Worm (Caenorhabditis elegans) whole organism, L1 larva: ENCODE data around the gene F49E12.7.

ENCODE experiments used
- Y116A8C.19 ChIP-seq: sonication (generic microtip); optimal IDR thresholded peaks from 2 replicates; lab custom pipeline; 2016; ENCODE audit warnings: missing compliant biosample characterization, missing genetic modification characterization, borderline replicate concordance
- aha-1 ChIP-seq: fragments of 150-350 bp; optimal IDR thresholded peaks from 2 replicates; lab custom pipeline; 2014; ENCODE audit warnings: missing biosample characterization, missing genetic modification characterization
- blmp-1 ChIP-seq: fragments of 150-350 bp; optimal IDR thresholded peaks from 2 replicates; lab custom pipeline; 2014; ENCODE audit warnings: missing biosample characterization, missing genetic modification characterization
- ceh-63 ChIP-seq: fragments of 200-800 bp; sonication (Bioruptor generic); optimal IDR thresholded peaks from 2 replicates; lab custom pipeline; 2018; ENCODE audit warnings: mild to moderate bottlenecking, missing genetic modification characterization, missing compliant biosample characterization
- ceh-88 ChIP-seq: fragments of 200-800 bp; sonication (Bioruptor generic); IDR thresholded peaks from 2 replicates; pipeline ENCODE4 v1.3.6; 2022; ENCODE audit warnings: missing genetic modification characterization, missing compliant biosample characterization
- ces-1 ChIP-seq: fragments of 150-350 bp; optimal IDR thresholded peaks from 2 replicates; lab custom pipeline; 2014; ENCODE audit warnings: missing biosample characterization, missing genetic modification reagents, missing genetic modification characterization
- dsc-1 ChIP-seq: sonication (generic microtip); optimal IDR thresholded peaks from 2 replicates; lab custom pipeline; 2016; ENCODE audit warnings: mild to moderate bottlenecking, missing genetic modification characterization, missing compliant biosample characterization
- efl-3 ChIP-seq: fragments of 200-800 bp; sonication (Bioruptor generic); optimal IDR thresholded peaks from 2 replicates; lab custom pipeline; 2018; ENCODE audit warnings: mild to moderate bottlenecking, missing genetic modification characterization, missing compliant biosample characterization
- elt-2 ChIP-seq: sonication (generic microtip); optimal IDR thresholded peaks from 2 replicates; lab custom pipeline; 2016; ENCODE audit warnings: missing genetic modification characterization, mild to moderate bottlenecking, inconsistent platforms, missing compliant biosample characterization, missing genetic modification reagents
- fkh-4 ChIP-seq: sonication (generic microtip); optimal IDR thresholded peaks from 2 replicates; lab custom pipeline; 2016; ENCODE audit warnings: missing compliant biosample characterization, missing genetic modification characterization, borderline replicate concordance
- fos-1 ChIP-seq: fragments of 150-350 bp; optimal IDR thresholded peaks from 2 replicates; lab custom pipeline; 2014; ENCODE audit warnings: missing biosample characterization, missing genetic modification characterization
- irx-1 ChIP-seq: sonication (generic microtip); optimal IDR thresholded peaks from 2 replicates; lab custom pipeline; 2016; ENCODE audit warnings: missing genetic modification characterization, missing compliant biosample characterization
- jun-1 ChIP-seq: fragments of 150-350 bp; optimal IDR thresholded peaks from 2 replicates; lab custom pipeline; 2014; ENCODE audit warnings: missing biosample characterization, missing genetic modification reagents, missing genetic modification characterization
- lin-13 ChIP-seq: fragments of 150-350 bp; optimal IDR thresholded peaks from 2 replicates; lab custom pipeline; 2014; ENCODE audit warnings: missing biosample characterization, missing genetic modification reagents, missing genetic modification characterization
- lin-14 ChIP-seq: fragments of 200-800 bp; sonication (Bioruptor generic); optimal IDR thresholded peaks from 2 replicates; lab custom pipeline; 2018; ENCODE audit warnings: mild to moderate bottlenecking, missing genetic modification characterization, moderate library complexity, missing compliant biosample characterization
- lin-15B ChIP-seq: fragments of 150-350 bp; sonication (generic microtip); optimal IDR thresholded peaks from 3 replicates; lab custom pipeline; 2014; ENCODE audit warnings: missing biosample characterization, missing genetic modification characterization
- lin-35 ChIP-seq, 2 experiments: fragments of 150-350 bp; optimal IDR thresholded peaks; 2 replicates each; lab custom pipeline; 2014; ENCODE audit warnings: missing biosample characterization in 2 of 2, missing genetic modification characterization in 2 of 2, missing genetic modification reagents in 2 of 2
- lin-39 ChIP-seq: fragments of 150-350 bp; optimal IDR thresholded peaks from 2 replicates; lab custom pipeline; 2014; ENCODE audit warnings: missing biosample characterization, missing genetic modification reagents, missing genetic modification characterization
- lsy-2 ChIP-seq, 2 experiments: fragments of 150-350 bp; optimal IDR thresholded peaks; 2 replicates each; lab custom pipeline; 2014; ENCODE audit warnings: missing biosample characterization in 2 of 2, missing genetic modification characterization in 2 of 2
- mdl-1 ChIP-seq, 2 experiments: fragments of 150-350 bp; optimal IDR thresholded peaks; 2 replicates each; lab custom pipeline; 2014 to 2017; ENCODE audit warnings: missing biosample characterization in 2 of 2, missing genetic modification characterization in 2 of 2, inconsistent platforms in 1 of 2
- mef-2 ChIP-seq: fragments of 150-350 bp; optimal IDR thresholded peaks from 2 replicates; lab custom pipeline; 2014; ENCODE audit warnings: missing biosample characterization, missing genetic modification characterization
- nhr-11 ChIP-seq: fragments of 150-350 bp; optimal IDR thresholded peaks from 2 replicates; lab custom pipeline; 2014; ENCODE audit warnings: missing biosample characterization, missing genetic modification characterization
- nhr-12 ChIP-seq: sonication (generic microtip); optimal IDR thresholded peaks from 2 replicates; lab custom pipeline; 2017; ENCODE audit warnings: missing biosample characterization, missing genetic modification characterization
- nhr-47 ChIP-seq: sonication (generic microtip); optimal IDR thresholded peaks from 2 replicates; lab custom pipeline; 2016; ENCODE audit warnings: mild to moderate bottlenecking, missing genetic modification characterization, moderate library complexity, missing compliant biosample characterization
- nhr-71 ChIP-seq: sonication (generic microtip); optimal IDR thresholded peaks from 2 replicates; lab custom pipeline; 2016; ENCODE audit warnings: mild to moderate bottlenecking, missing genetic modification characterization, moderate library complexity, missing compliant biosample characterization
- nhr-76 ChIP-seq: sonication (generic microtip); optimal IDR thresholded peaks from 2 replicates; lab custom pipeline; 2017; ENCODE audit warnings: missing biosample characterization, missing genetic modification characterization
- nhr-84 ChIP-seq: sonication (generic microtip); optimal IDR thresholded peaks from 2 replicates; lab custom pipeline; 2017; ENCODE audit warnings: missing biosample characterization, missing genetic modification characterization
- nhr-85 ChIP-seq: sonication (generic microtip); peaks from one replicate; lab custom pipeline; 2016; ENCODE audit warnings: missing genetic modification characterization, inconsistent platforms, missing compliant biosample characterization
- pag-3 ChIP-seq: sonication (generic microtip); optimal IDR thresholded peaks from 2 replicates; lab custom pipeline; 2017; ENCODE audit warnings: missing genetic modification characterization, mild to moderate bottlenecking, missing compliant biosample characterization, antibody characterized with exemption, borderline replicate concordance; ENCODE audit not compliant: insufficient read depth
- pax-3 ChIP-seq: fragments of 200-800 bp; sonication (Bioruptor generic); optimal IDR thresholded peaks from 2 replicates; lab custom pipeline; 2018; ENCODE audit warnings: mild to moderate bottlenecking, missing genetic modification characterization, moderate library complexity, missing compliant biosample characterization
- skn-1 ChIP-seq: fragments of 150-350 bp; optimal IDR thresholded peaks from 2 replicates; lab custom pipeline; 2014; ENCODE audit warnings: missing biosample characterization, missing genetic modification characterization
- snpc-4 ChIP-seq: fragments of 150-350 bp; optimal IDR thresholded peaks from 2 replicates; lab custom pipeline; 2014; ENCODE audit warnings: missing biosample characterization, missing genetic modification characterization
- snu-23 ChIP-seq: sonication (generic microtip); optimal IDR thresholded peaks from 2 replicates; lab custom pipeline; 2016; ENCODE audit warnings: missing genetic modification characterization, missing compliant biosample characterization
- sup-37 ChIP-seq: fragments of 200-800 bp; sonication (Bioruptor generic); optimal IDR thresholded peaks from 2 replicates; lab custom pipeline; 2018; ENCODE audit warnings: mild to moderate bottlenecking, missing genetic modification characterization, missing compliant biosample characterization
- swsn-7 ChIP-seq: sonication (generic microtip); optimal IDR thresholded peaks from 2 replicates; lab custom pipeline; 2016; ENCODE audit warnings: missing genetic modification characterization, missing compliant biosample characterization
- tbx-2 ChIP-seq: sonication (generic microtip); optimal IDR thresholded peaks from 2 replicates; lab custom pipeline; 2016; ENCODE audit warnings: missing genetic modification characterization, missing compliant biosample characterization
- unc-30 ChIP-seq: sonication (generic microtip); optimal IDR thresholded peaks from 2 replicates; lab custom pipeline; 2017; ENCODE audit warnings: missing biosample characterization, missing genetic modification characterization
- vab-15 ChIP-seq: sonication (generic microtip); optimal IDR thresholded peaks from 2 replicates; lab custom pipeline; 2017; ENCODE audit warnings: missing genotype, mild to moderate bottlenecking, missing genetic modification characterization, missing compliant biosample characterization
- zip-4 ChIP-seq: fragments of 200-800 bp; sonication (Bioruptor generic); optimal IDR thresholded peaks from 2 replicates; lab custom pipeline; 2018; ENCODE audit warnings: mild to moderate bottlenecking, missing genetic modification characterization, moderate library complexity, missing compliant biosample characterization
- ztf-11 ChIP-seq, 2 experiments: sonication (generic microtip); optimal IDR thresholded peaks; 2 replicates each; lab custom pipeline; 2016 to 2017; ENCODE audit warnings: missing genetic modification characterization in 2 of 2, missing biosample characterization in 1 of 2, missing compliant biosample characterization in 1 of 2

F49E12.7 gene

DNA sequence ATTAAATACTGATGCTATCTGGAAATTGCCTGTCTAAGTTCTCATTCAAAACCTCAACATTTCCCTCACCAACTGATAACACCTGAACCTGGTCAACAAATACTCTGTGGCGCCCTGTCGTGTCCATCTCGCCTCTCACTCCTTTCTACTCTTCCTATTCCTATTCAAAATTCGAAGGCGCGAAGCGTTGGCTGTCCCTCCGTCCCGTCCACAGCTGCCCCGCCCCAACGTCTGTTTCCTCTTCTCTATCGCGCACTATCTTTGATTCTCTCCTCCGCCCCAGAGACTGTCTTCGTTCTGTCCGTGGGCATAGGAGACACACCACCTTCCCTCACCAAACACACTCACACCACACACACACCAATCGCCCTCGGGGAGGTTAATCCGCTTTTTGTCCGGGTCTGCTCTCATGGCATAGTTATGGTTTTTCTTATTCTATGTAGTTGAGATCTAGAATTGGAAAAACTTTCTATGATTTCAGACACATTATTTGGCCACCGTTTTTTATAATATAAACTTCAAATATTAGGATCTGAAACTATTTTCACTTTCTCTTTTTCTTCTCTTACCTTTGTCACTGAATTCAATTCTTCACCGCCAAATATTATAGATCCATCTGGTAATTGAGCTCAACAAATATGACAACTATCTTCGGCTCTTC lies 16.2 kb upstream of the F49E12.7 start, which contains the start of gene efl-3:
Gene efl-3, plus strand, starts transcription at position 611 of the 661 bp plus-strand sequence.
- TF ChIP-seq nhr-71 (tag; lab: Kevin White, UChicago) (no peak), nhr-85 (tag; lab: Kevin White, UChicago) (peak; percentile 70), lin-14 (GFP tag; lab: Kevin White, UChicago) (peak; percentile 50), ces-1 (no peak), blmp-1 (tag; lab: Kevin White, UChicago) (peak; percentile 14), ztf-11 (tag; optimal IDR thresholded peaks at IDR 0.05; lab: Kevin White, UChicago) (no peak), elt-2 (tag; lab: Kevin White, UChicago) (peak; percentile 33), mdl-1 (tag; optimal IDR thresholded peaks at IDR 0.05; lab: Kevin White, UChicago) (no peak), tbx-2 (tag; lab: Kevin White, UChicago) (no peak), lin-35 (GFP tag; optimal IDR thresholded peaks at IDR 0.05; lab: Kevin White, UChicago) (peak in 1 of 2 experiments; percentile 6), snu-23 (GFP tag; lab: Kevin White, UChicago) (no peak), ceh-63 (GFP tag; lab: Kevin White, UChicago) (no peak)
- TF ChIP-seq, all 84 proteins: peak for 5

DNA sequence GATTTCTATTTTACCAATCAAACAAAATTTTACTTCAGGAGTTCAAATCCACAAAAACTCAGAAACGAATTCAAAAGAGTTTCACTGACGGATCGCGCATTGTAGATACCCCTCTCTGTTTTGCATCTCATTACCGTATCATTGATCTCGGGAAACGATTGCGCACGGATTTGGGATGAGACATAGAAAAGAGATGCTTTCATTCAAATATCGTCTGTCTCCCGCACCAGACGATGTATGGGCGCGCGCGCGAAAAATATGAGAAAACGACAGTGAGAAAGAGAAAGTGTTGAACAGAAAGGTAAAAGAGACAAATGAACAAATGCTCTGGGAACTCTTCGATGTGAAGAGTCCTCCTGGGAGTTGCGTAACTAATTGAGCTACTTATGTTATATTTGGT lies 15.1 kb upstream of the F49E12.7 start:
- TF ChIP-seq blmp-1 (tag; lab: Kevin White, UChicago) = peak; percentile 92
- TF ChIP-seq tbx-2 (tag; lab: Kevin White, UChicago) = no peak

DNA sequence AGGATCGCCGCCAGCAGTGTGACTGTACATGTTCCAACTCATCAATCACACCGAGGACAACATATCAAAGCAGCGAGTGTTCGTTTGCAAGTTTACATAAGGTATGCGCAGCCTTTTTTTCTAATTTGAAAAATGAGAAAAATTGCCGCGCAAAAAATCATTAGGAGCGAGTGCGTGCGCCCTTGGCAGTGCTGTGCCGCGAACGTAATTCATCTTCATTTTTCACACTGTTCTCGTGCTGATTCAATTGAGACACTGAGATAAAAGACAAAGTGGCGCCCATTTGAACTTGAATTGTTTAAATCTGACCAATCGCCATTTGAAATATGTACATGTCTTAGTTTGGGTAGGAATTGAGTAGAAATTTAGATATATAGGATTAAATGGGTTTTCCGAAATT lies 13.6 kb upstream of the F49E12.7 start:
- TF ChIP-seq aha-1 = no peak
- TF ChIP-seq nhr-85 (tag; lab: Kevin White, UChicago) = peak; percentile 82
- no peak for TF ChIP-seq mef-2 (tag; lab: Kevin White, UChicago)
- no peak for TF ChIP-seq vab-15 (tag; lab: Kevin White, UChicago)
- peak; percentile 50 for TF ChIP-seq efl-3 (GFP tag; lab: Kevin White, UChicago)
- TF ChIP-seq lin-14 (GFP tag; lab: Kevin White, UChicago) = peak; percentile 45
- TF ChIP-seq nhr-12 (tag; lab: Kevin White, UChicago) = no peak
- TF ChIP-seq snpc-4 (tag; lab: Kevin White, UChicago) = no peak
- TF ChIP-seq fkh-4 = no peak
- TF ChIP-seq nhr-84 (tag; lab: Kevin White, UChicago) = no peak
- no peak for TF ChIP-seq elt-2 (tag; lab: Kevin White, UChicago)
- no peak for TF ChIP-seq pax-3 (tag; lab: Kevin White, UChicago)
- no peak for TF ChIP-seq skn-1 (tag; lab: Kevin White, UChicago)
- no peak for TF ChIP-seq lin-15B (tag; lab: Kevin White, UChicago)
- no peak for TF ChIP-seq ceh-88 (GFP tag; lab: Robert Waterston, UW)
- TF ChIP-seq lin-13 (GFP tag; lab: Kevin White, UChicago) = no peak
- peak in 1 of 2 experiments; percentile 28 for TF ChIP-seq ztf-11 (tag; optimal IDR thresholded peaks at IDR 0.05; lab: Kevin White, UChicago)
- peak; percentile 60 for TF ChIP-seq lin-39 (tag; lab: Kevin White, UChicago)
- no peak for TF ChIP-seq Y116A8C.19 (tag; lab: Kevin White, UChicago)
- TF ChIP-seq dsc-1 (tag; lab: Kevin White, UChicago) = no peak
- TF ChIP-seq blmp-1 (tag; lab: Kevin White, UChicago) = peak; percentile 17
- no peak for TF ChIP-seq zip-4
- no peak for TF ChIP-seq unc-30
- no peak for TF ChIP-seq mdl-1 (tag; optimal IDR thresholded peaks at IDR 0.05; lab: Kevin White, UChicago)
- TF ChIP-seq lsy-2 (tag; optimal IDR thresholded peaks at IDR 0.05; lab: Kevin White, UChicago) = no peak
- no peak for TF ChIP-seq nhr-11
- no peak for TF ChIP-seq swsn-7
- TF ChIP-seq ces-1 = no peak
- TF ChIP-seq lin-35 (GFP tag; optimal IDR thresholded peaks at IDR 0.05; lab: Kevin White, UChicago) = no peak
- no peak for TF ChIP-seq nhr-76 (tag; lab: Kevin White, UChicago)
- TF ChIP-seq sup-37 = no peak
- TF ChIP-seq, all 84 proteins: peak for 6

DNA sequence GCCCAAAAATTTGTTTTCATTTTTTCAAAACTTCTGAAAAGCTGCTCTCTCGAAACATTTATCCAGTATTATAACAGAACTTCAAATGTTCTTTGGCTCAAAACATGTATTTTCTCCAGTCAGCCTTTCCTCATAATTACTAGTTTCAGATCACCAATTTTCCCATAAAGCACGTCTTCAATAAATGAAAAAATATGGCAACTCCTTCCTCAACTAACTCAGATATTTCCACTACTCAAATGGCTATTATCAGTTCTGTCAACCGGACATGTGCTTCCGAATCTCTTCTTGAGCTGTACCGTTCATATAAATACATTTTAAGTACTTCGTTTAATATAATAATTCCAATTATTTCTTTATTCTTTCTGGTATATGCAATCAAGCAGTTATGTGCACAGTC lies 11.6 kb upstream of the F49E12.7 start, which contains the start of gene sra-13:
Gene sra-13, plus strand, starts transcription at position 195 of the 400 bp plus-strand sequence.
- no peak for TF ChIP-seq ceh-88 (GFP tag; lab: Robert Waterston, UW)
- TF ChIP-seq fos-1 (tag; lab: Kevin White, UChicago) = no peak
- TF ChIP-seq efl-3 (GFP tag; lab: Kevin White, UChicago) = no peak
- TF ChIP-seq nhr-47 = no peak
- TF ChIP-seq Y116A8C.19 (tag; lab: Kevin White, UChicago) = no peak
- TF ChIP-seq irx-1 = no peak
- no peak for TF ChIP-seq nhr-11
- no peak for TF ChIP-seq jun-1 (tag; lab: Kevin White, UChicago)
- TF ChIP-seq pag-3 = no peak
- no peak for TF ChIP-seq elt-2 (tag; lab: Kevin White, UChicago)
- no peak for TF ChIP-seq nhr-76 (tag; lab: Kevin White, UChicago)
- no peak for TF ChIP-seq nhr-12 (tag; lab: Kevin White, UChicago)
